Worm (Caenorhabditis elegans) whole organism, late embryonic: ENCODE measurements around the gene T04C12.9.

Experiments
- C08G9.2 ChIP-seq: sonication (generic microtip); optimal IDR thresholded peaks from 2 replicates; lab custom pipeline; 2016; ENCODE audit warnings: mild to moderate bottlenecking, missing genetic modification characterization, moderate library complexity, missing compliant biosample characterization
- F13H6.1 ChIP-seq: sonication (generic microtip); optimal IDR thresholded peaks from 2 replicates; lab custom pipeline; 2016; ENCODE audit warnings: missing genetic modification characterization, missing compliant biosample characterization
- K02D7.2 ChIP-seq: sonication (generic microtip); optimal IDR thresholded peaks from 2 replicates; lab custom pipeline; 2017; ENCODE audit warnings: mild to moderate bottlenecking, missing genetic modification characterization, missing compliant biosample characterization
- T23F11.4 ChIP-seq: fragments of 200-800 bp; sonication (Bioruptor generic); optimal IDR thresholded peaks from 2 replicates; lab custom pipeline; 2018; ENCODE audit warnings: mild to moderate bottlenecking, missing genetic modification characterization, missing compliant biosample characterization
- ahr-1 ChIP-seq: sonication (generic microtip); optimal IDR thresholded peaks from 2 replicates; lab custom pipeline; 2016; ENCODE audit warnings: missing genetic modification characterization, missing compliant biosample characterization
- ama-1 ChIP-seq: fragments of 150-350 bp; optimal IDR thresholded peaks from 2 replicates; lab custom pipeline; 2014
- ceh-14 ChIP-seq: sonication (generic microtip); optimal IDR thresholded peaks from 2 replicates; lab custom pipeline; 2016; ENCODE audit warnings: missing genotype, missing genetic modification characterization, missing compliant biosample characterization
- ceh-18 ChIP-seq: sonication (generic microtip); optimal IDR thresholded peaks from 2 replicates; lab custom pipeline; 2016; ENCODE audit warnings: missing genetic modification characterization, missing compliant biosample characterization
- ceh-19 ChIP-seq: fragments of 200-800 bp; sonication (Bioruptor generic); optimal IDR thresholded peaks from 2 replicates; lab custom pipeline; 2018; ENCODE audit warnings: mild to moderate bottlenecking, missing genetic modification characterization, missing compliant biosample characterization
- ceh-2 ChIP-seq: sonication (generic microtip); optimal IDR thresholded peaks from 2 replicates; lab custom pipeline; 2016; ENCODE audit warnings: missing genotype, missing genetic modification characterization, missing compliant biosample characterization
- ceh-22 ChIP-seq: sonication (generic microtip); optimal IDR thresholded peaks from 2 replicates; lab custom pipeline; 2017; ENCODE audit warnings: missing biosample characterization, missing genetic modification characterization
- ceh-24 ChIP-seq: sonication (generic microtip); optimal IDR thresholded peaks from 2 replicates; lab custom pipeline; 2016; ENCODE audit warnings: mild to moderate bottlenecking, missing genetic modification characterization, missing compliant biosample characterization
- ceh-31 ChIP-seq: sonication (generic microtip); optimal IDR thresholded peaks from 2 replicates; lab custom pipeline; 2016; ENCODE audit warnings: missing genetic modification characterization, missing compliant biosample characterization
- ceh-48 ChIP-seq: sonication (generic microtip); optimal IDR thresholded peaks from 2 replicates; lab custom pipeline; 2016; ENCODE audit warnings: missing genetic modification characterization, inconsistent platforms, missing compliant biosample characterization
- ceh-6 ChIP-seq: fragments of 200-800 bp; sonication (Bioruptor generic); optimal IDR thresholded peaks from 2 replicates; lab custom pipeline; 2018; ENCODE audit warnings: mild to moderate bottlenecking, missing genetic modification characterization, missing compliant biosample characterization
- ceh-9 ChIP-seq: sonication (generic microtip); optimal IDR thresholded peaks from 2 replicates; lab custom pipeline; 2016; ENCODE audit warnings: mild to moderate bottlenecking, missing genetic modification characterization, inconsistent platforms, missing compliant biosample characterization
- dve-1 ChIP-seq: sonication (generic microtip); optimal IDR thresholded peaks from 2 replicates; lab custom pipeline; 2017; ENCODE audit warnings: antibody characterized with exemption, mild to moderate bottlenecking, missing genetic modification characterization, missing compliant biosample characterization
- elt-2 ChIP-seq: sonication (generic microtip); optimal IDR thresholded peaks from 2 replicates; lab custom pipeline; 2016; ENCODE audit warnings: missing genetic modification reagents, missing genetic modification characterization, missing compliant biosample characterization
- elt-4 ChIP-seq: sonication (generic microtip); optimal IDR thresholded peaks from 2 replicates; lab custom pipeline; 2016; ENCODE audit warnings: missing genetic modification characterization, missing compliant biosample characterization
- ets-4 ChIP-seq: sonication (generic microtip); optimal IDR thresholded peaks from 2 replicates; lab custom pipeline; 2016; ENCODE audit warnings: missing genetic modification characterization, missing compliant biosample characterization
- eyg-1 ChIP-seq: sonication (generic microtip); optimal IDR thresholded peaks from 2 replicates; lab custom pipeline; 2016; ENCODE audit warnings: missing genotype, missing genetic modification characterization, missing compliant biosample characterization
- fkh-6 ChIP-seq: sonication (generic microtip); optimal IDR thresholded peaks from 2 replicates; lab custom pipeline; 2016; ENCODE audit warnings: missing genetic modification characterization, missing compliant biosample characterization
- hlh-6 ChIP-seq: sonication (generic microtip); optimal IDR thresholded peaks from 2 replicates; lab custom pipeline; 2016; ENCODE audit warnings: missing genotype, missing genetic modification characterization, missing compliant biosample characterization
- hlh-8 ChIP-seq: sonication (generic microtip); optimal IDR thresholded peaks from 2 replicates; lab custom pipeline; 2016; ENCODE audit warnings: missing genotype, missing genetic modification characterization, missing compliant biosample characterization
- lim-6 ChIP-seq: sonication (generic microtip); optimal IDR thresholded peaks from 2 replicates; lab custom pipeline; 2016; ENCODE audit warnings: missing genetic modification characterization, missing compliant biosample characterization
- lin-11 ChIP-seq: fragments of 200-800 bp; sonication (Bioruptor generic); optimal IDR thresholded peaks from 2 replicates; lab custom pipeline; 2018; ENCODE audit warnings: mild to moderate bottlenecking, missing genetic modification characterization, missing compliant biosample characterization
- nhr-11 ChIP-seq: fragments of 150-350 bp; optimal IDR thresholded peaks from 2 replicates; lab custom pipeline; 2014; ENCODE audit warnings: missing biosample characterization, missing genetic modification characterization
- npax-4 ChIP-seq: sonication (generic microtip); optimal IDR thresholded peaks from 2 replicates; lab custom pipeline; 2016; ENCODE audit warnings: missing genetic modification characterization, missing compliant biosample characterization
- pat-9 ChIP-seq: fragments of 200-800 bp; sonication (Bioruptor generic); optimal IDR thresholded peaks from 2 replicates; lab custom pipeline; 2018; ENCODE audit warnings: mild to moderate bottlenecking, missing genetic modification characterization, moderate library complexity, missing compliant biosample characterization
- pax-1 ChIP-seq: fragments of 150-350 bp; optimal IDR thresholded peaks from 2 replicates; lab custom pipeline; 2014; ENCODE audit warnings: missing biosample characterization, missing genetic modification characterization
- pha-4 ChIP-seq: fragments of 150-350 bp; optimal IDR thresholded peaks from 2 replicates; lab custom pipeline; 2018; ENCODE audit warnings: missing biosample characterization, missing genetic modification reagents, missing genetic modification characterization
- rnt-1 ChIP-seq: sonication (generic microtip); optimal IDR thresholded peaks from 2 replicates; lab custom pipeline; 2016; ENCODE audit warnings: missing genetic modification characterization, missing compliant biosample characterization
- sox-2 ChIP-seq: fragments of 200-800 bp; sonication (Bioruptor generic); IDR thresholded peaks from 2 replicates; pipeline ENCODE4 v1.3.6; 2022; ENCODE audit warnings: missing genetic modification reagents, missing genetic modification characterization, missing compliant biosample characterization
- sox-4 ChIP-seq: sonication (generic microtip); optimal IDR thresholded peaks from 2 replicates; lab custom pipeline; 2017; ENCODE audit warnings: mild to moderate bottlenecking, missing genetic modification characterization, inconsistent platforms, missing compliant biosample characterization
- tbx-2 ChIP-seq: sonication (generic microtip); optimal IDR thresholded peaks from 2 replicates; lab custom pipeline; 2016; ENCODE audit warnings: missing genetic modification characterization, missing compliant biosample characterization
- ttx-3 ChIP-seq: sonication (generic microtip); optimal IDR thresholded peaks from 2 replicates; lab custom pipeline; 2016; ENCODE audit warnings: missing genetic modification reagents, missing genetic modification characterization, missing compliant biosample characterization
- unc-3 ChIP-seq, 2 experiments: fragments of 200-800 bp in 1 of 2; sonication (Bioruptor generic) in 1 of 2; sonication (generic microtip) in 1 of 2; conservative IDR thresholded peaks in 1 of 2; optimal IDR thresholded peaks in 1 of 2; 2 replicates each; pipeline versions ENCODE4 v1.3.6 to Lab custom; 2016 to 2022; ENCODE audit warnings: missing compliant biosample characterization in 2 of 2, missing genetic modification characterization in 2 of 2, missing genetic modification reagents in 1 of 2
- unc-42 ChIP-seq: sonication (generic microtip); optimal IDR thresholded peaks from 2 replicates; lab custom pipeline; 2016; ENCODE audit warnings: missing genotype, missing genetic modification characterization, missing compliant biosample characterization
- unc-55 ChIP-seq: sonication (generic microtip); optimal IDR thresholded peaks from 2 replicates; lab custom pipeline; 2017; ENCODE audit warnings: missing biosample characterization, missing genetic modification reagents, missing genetic modification characterization
- unc-86 ChIP-seq: sonication (generic microtip); optimal IDR thresholded peaks from 2 replicates; lab custom pipeline; 2016; ENCODE audit warnings: missing genetic modification characterization, missing compliant biosample characterization

Gene T04C12.9

ce11 chrV:11073354-11073753, 10.3 kb upstream of the T04C12.9 start:
- TF ChIP-seq unc-42 (tag; lab: Kevin White, UChicago) (no peak), unc-55 (GFP tag; lab: Kevin White, UChicago) (peak; percentile 2), hlh-6 (tag; lab: Kevin White, UChicago) (no peak), ttx-3 (tag; lab: Kevin White, UChicago) (no peak), npax-4 (tag; lab: Kevin White, UChicago) (no peak), eyg-1 (tag; lab: Kevin White, UChicago) (no peak), ceh-9 (tag; lab: Kevin White, UChicago) (no peak), ceh-19 (GFP tag; lab: Kevin White, UChicago) (no peak), ceh-18 (tag; lab: Kevin White, UChicago) (peak; percentile 4)

ce11 chrV:11071453-11071852, 8.4 kb upstream of the T04C12.9 start:
- no peak for TF ChIP-seq ceh-14 (tag; lab: Kevin White, UChicago)
- no peak for TF ChIP-seq T23F11.4 (GFP tag; lab: Kevin White, UChicago)
- TF ChIP-seq ttx-3 (tag; lab: Kevin White, UChicago): no peak
- TF ChIP-seq ceh-22: no peak
- no peak for TF ChIP-seq ceh-48 (tag; lab: Kevin White, UChicago)
- no peak for TF ChIP-seq ceh-9 (tag; lab: Kevin White, UChicago)
- no peak for TF ChIP-seq F13H6.1 (tag; lab: Kevin White, UChicago)
- TF ChIP-seq ahr-1 (tag; lab: Kevin White, UChicago): no peak
- TF ChIP-seq hlh-8 (tag; lab: Kevin White, UChicago): no peak
- no peak for TF ChIP-seq unc-3 (GFP tag; conservative IDR thresholded peaks at IDR 0.05; lab: Robert Waterston, UW)
- no peak for TF ChIP-seq unc-3 (tag; optimal IDR thresholded peaks at IDR 0.05; lab: Kevin White, UChicago)
- TF ChIP-seq C08G9.2 (tag; lab: Kevin White, UChicago): no peak

DNA sequence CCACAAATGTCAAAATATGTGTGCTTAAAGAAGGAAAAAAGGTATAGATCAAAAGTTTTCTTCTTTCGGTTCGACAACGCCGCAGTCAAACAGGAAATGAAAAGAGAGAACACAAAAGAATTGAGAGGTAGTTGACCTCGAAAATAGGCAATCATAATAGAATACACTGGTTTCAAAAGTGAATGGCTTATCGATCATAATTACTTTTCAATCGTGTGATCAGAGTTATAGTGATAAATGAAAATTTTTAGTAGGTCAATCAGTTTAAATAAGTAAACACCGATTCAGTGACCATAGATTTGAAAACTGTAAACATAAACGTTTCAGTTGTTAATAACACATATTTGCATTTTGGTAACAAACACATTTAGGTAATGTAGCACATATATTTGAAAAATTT, 7.4 kb upstream of the T04C12.9 start:
- TF ChIP-seq F13H6.1 (tag; lab: Kevin White, UChicago): no peak
- no peak for TF ChIP-seq rnt-1 (tag; lab: Kevin White, UChicago)
- no peak for TF ChIP-seq fkh-6 (tag; lab: Kevin White, UChicago)
- no peak for TF ChIP-seq dve-1 (tag; lab: Kevin White, UChicago)
- TF ChIP-seq K02D7.2 (tag; lab: Kevin White, UChicago): no peak
- TF ChIP-seq ceh-2 (tag; lab: Kevin White, UChicago): no peak
- TF ChIP-seq nhr-11: no peak
- TF ChIP-seq pax-1: no peak

DNA sequence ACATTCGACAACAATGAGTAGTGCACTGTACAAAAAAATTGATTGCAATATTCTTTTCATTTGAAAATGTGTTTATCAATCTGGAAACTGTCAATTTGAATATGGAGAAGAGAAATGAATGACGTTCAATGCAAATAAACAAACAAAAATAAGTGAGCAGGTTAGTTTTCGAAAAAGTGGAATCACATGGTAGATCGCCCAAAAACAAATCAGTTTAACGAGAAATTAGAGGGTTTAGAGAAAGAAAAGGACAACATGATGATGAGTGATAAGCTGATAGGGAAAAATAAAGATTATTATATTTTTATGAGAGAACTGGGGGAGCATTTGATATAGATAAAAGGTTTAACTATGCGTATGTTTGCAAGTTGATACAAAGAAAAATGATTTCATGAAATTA, 6.3 kb upstream of the T04C12.9 start, which contains the start of gene T04C12.8:
Gene T04C12.8, minus strand, starts transcription at position 82 of the 400 bp plus-strand sequence.
- TF ChIP-seq nhr-11: no peak
- peak; percentile 83 for TF ChIP-seq elt-2 (tag; lab: Kevin White, UChicago)

DNA sequence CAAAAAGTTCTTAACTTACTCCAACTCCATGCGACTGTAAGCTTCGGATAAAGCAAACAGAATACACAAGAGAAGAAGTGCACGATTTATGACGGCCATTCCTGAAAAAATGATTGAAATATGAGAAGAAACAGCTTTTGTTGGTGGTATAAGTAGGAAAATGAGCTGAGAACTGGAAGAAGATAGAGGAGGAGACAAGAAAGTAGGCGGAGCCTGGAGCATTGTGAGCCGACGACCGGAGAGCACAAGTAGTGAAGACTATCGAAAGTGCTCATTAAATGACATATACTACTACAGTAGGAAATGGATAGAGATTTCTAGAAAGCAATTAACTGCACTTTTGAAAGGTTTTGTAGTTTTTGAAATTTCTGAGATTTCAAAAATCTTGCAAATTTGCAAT, 2.5 kb upstream of the T04C12.9 start, which contains the start of gene nlp-80:
Gene nlp-80, minus strand, starts transcription at position 101 of the 400 bp plus-strand sequence.
- no peak for TF ChIP-seq ceh-18 (tag; lab: Kevin White, UChicago)
- TF ChIP-seq sox-4: no peak
- TF ChIP-seq eyg-1 (tag; lab: Kevin White, UChicago): no peak
- no peak for TF ChIP-seq ceh-48 (tag; lab: Kevin White, UChicago)
- TF ChIP-seq unc-42 (tag; lab: Kevin White, UChicago): no peak
- no peak for TF ChIP-seq ets-4 (tag; lab: Kevin White, UChicago)
- no peak for TF ChIP-seq C08G9.2 (tag; lab: Kevin White, UChicago)
- TF ChIP-seq hlh-8 (tag; lab: Kevin White, UChicago): no peak
- TF ChIP-seq ceh-22: no peak
- no peak for TF ChIP-seq ceh-2 (tag; lab: Kevin White, UChicago)
- no peak for TF ChIP-seq ceh-24

ce11 chrV:11061887-11062286, 1.1 kb downstream of the T04C12.9 start:
- TF ChIP-seq F13H6.1 (tag; lab: Kevin White, UChicago) (no peak), unc-3 (GFP tag; conservative IDR thresholded peaks at IDR 0.05; lab: Robert Waterston, UW) (no peak), unc-3 (tag; optimal IDR thresholded peaks at IDR 0.05; lab: Kevin White, UChicago) (no peak), lin-11 (no peak), ets-4 (tag; lab: Kevin White, UChicago) (no peak), ceh-31 (no peak), ceh-6 (GFP tag; lab: Kevin White, UChicago) (no peak), pat-9 (tag; lab: Kevin White, UChicago) (no peak), sox-2 (no peak), ama-1 (lab: Kevin White, UChicago) (no peak), elt-4 (no peak), unc-86 (tag; lab: Kevin White, UChicago) (no peak), eyg-1 (tag; lab: Kevin White, UChicago) (no peak), unc-55 (GFP tag; lab: Kevin White, UChicago) (no peak), ceh-19 (GFP tag; lab: Kevin White, UChicago) (no peak), tbx-2 (tag; lab: Kevin White, UChicago) (no peak), lim-6 (tag; lab: Kevin White, UChicago) (no peak), pha-4 (tag; lab: Kevin White, UChicago) (no peak)
